Worm (Caenorhabditis elegans): ENCODE measurements around the gene flp-11.

DNA sequence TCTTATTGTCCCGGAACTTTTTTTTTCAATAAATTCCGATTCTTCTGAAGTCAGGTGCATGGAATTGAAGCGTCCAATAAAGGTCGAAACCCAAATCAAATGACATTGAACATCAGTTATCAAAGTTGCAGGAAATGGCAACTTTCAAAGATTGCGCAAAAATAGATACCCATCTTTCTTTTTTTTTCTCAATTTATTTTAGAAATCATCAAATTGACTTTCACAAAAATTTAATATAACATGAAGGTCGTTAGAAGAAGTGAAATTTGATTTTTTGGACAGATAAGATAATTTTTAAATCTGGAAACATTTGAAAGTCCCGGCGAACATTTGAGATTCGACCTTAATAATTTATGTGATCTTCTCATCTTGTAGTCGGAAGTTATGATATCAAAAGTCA, 27.7 kb upstream of the flp-11 start:
- TF ChIP-seq ama-1 (optimal IDR thresholded peaks at IDR 0.05) (no peak), hmbx-1 (tag; optimal IDR thresholded peaks at IDR 0.05) (no peak), sea-1 (GFP tag; conservative IDR thresholded peaks at IDR 0.05) (no peak), B0310.2 (tag; optimal IDR thresholded peaks at IDR 0.05) (no peak), scrt-1 (GFP tag; IDR thresholded peaks at IDR 0.05) (no peak), aly-1 (tag; optimal IDR thresholded peaks at IDR 0.05) (no peak), flt-1 (GFP tag; IDR thresholded peaks at IDR 0.05) (no peak), pes-1 (GFP tag; IDR thresholded peaks at IDR 0.05) (no peak), hnd-1 (tag; optimal IDR thresholded peaks at IDR 0.05) (no peak), hmg-4 (GFP tag; optimal IDR thresholded peaks at IDR 0.05) (no peak), ceh-36 (tag; optimal IDR thresholded peaks at IDR 0.05) (no peak), tra-4 (tag; optimal IDR thresholded peaks at IDR 0.05) (no peak)
